Worm (Caenorhabditis elegans) whole organism, L3 larva: ENCODE data around the gene clec-222.

Experiments
- R02D3.7 ChIP-seq: fragments of 150-350 bp; optimal IDR thresholded peaks from 2 replicates; lab custom pipeline; 2014; ENCODE audit warnings: missing biosample characterization, missing genetic modification characterization
- ZK546.5 ChIP-seq: sonication (generic microtip); optimal IDR thresholded peaks from 2 replicates; lab custom pipeline; 2017; ENCODE audit warnings: missing biosample characterization, missing genetic modification characterization
- aly-2 ChIP-seq: fragments of 150-350 bp; optimal IDR thresholded peaks from 2 replicates; lab custom pipeline; 2014; ENCODE audit warnings: missing biosample characterization, missing genetic modification characterization
- ama-1 ChIP-seq: fragments of 150-350 bp; optimal IDR thresholded peaks from 2 replicates; lab custom pipeline; 2018
- ceh-16 ChIP-seq: sonication (generic microtip); optimal IDR thresholded peaks from 2 replicates; lab custom pipeline; 2017; ENCODE audit warnings: missing biosample characterization, missing genetic modification characterization
- ceh-82 ChIP-seq: fragments of 150-350 bp; optimal IDR thresholded peaks from 2 replicates; lab custom pipeline; 2014; ENCODE audit warnings: missing biosample characterization, missing genetic modification characterization
- ceh-9 ChIP-seq: sonication (generic microtip); optimal IDR thresholded peaks from 2 replicates; lab custom pipeline; 2018; ENCODE audit warnings: missing biosample characterization, missing genetic modification characterization
- daf-12 ChIP-seq: fragments of 150-350 bp; optimal IDR thresholded peaks from 2 replicates; lab custom pipeline; 2014; ENCODE audit warnings: missing biosample characterization, missing genetic modification reagents, missing genetic modification characterization
- egl-27 ChIP-seq: sonication (generic microtip); optimal IDR thresholded peaks from 4 replicates; lab custom pipeline; 2017; ENCODE audit warnings: missing biosample characterization, missing genetic modification reagents, missing genetic modification characterization
- elt-1 ChIP-seq: fragments of 150-350 bp; optimal IDR thresholded peaks from 2 replicates; lab custom pipeline; 2014; ENCODE audit warnings: missing biosample characterization, missing genetic modification characterization
- elt-2 ChIP-seq: sonication (generic microtip); optimal IDR thresholded peaks from 2 replicates; lab custom pipeline; 2016; ENCODE audit warnings: missing genetic modification reagents, mild to moderate bottlenecking, missing genetic modification characterization, missing compliant biosample characterization
- elt-3 ChIP-seq, 3 experiments: fragments of 150-350 bp in 1 of 3; sonication (generic microtip) in 2 of 3; optimal IDR thresholded peaks; 2 replicates in 2 of 3; 4 replicates in 1 of 3; lab custom pipeline; 2014 to 2017; ENCODE audit warnings: missing biosample characterization in 3 of 3, missing genetic modification characterization in 3 of 3
- eor-1 ChIP-seq, 2 experiments: fragments of 150-350 bp; optimal IDR thresholded peaks; 2 replicates each; lab custom pipeline; 2014 to 2018; ENCODE audit warnings: missing biosample characterization in 2 of 2, missing genetic modification characterization in 2 of 2
- fkh-10 ChIP-seq: sonication (generic microtip); optimal IDR thresholded peaks from 2 replicates; lab custom pipeline; 2017; ENCODE audit warnings: missing biosample characterization, missing genetic modification reagents, missing genetic modification characterization
- fkh-2 ChIP-seq: fragments of 150-350 bp; optimal IDR thresholded peaks from 2 replicates; lab custom pipeline; 2014; ENCODE audit warnings: missing biosample characterization, missing genetic modification reagents, missing genetic modification characterization
- jun-1 ChIP-seq: fragments of 150-350 bp; optimal IDR thresholded peaks from 2 replicates; lab custom pipeline; 2014; ENCODE audit warnings: missing biosample characterization, missing genetic modification reagents, missing genetic modification characterization
- lin-39 ChIP-seq: fragments of 150-350 bp; optimal IDR thresholded peaks from 2 replicates; lab custom pipeline; 2018; ENCODE audit warnings: missing biosample characterization, missing genetic modification reagents, missing genetic modification characterization
- lsy-12 ChIP-seq: sonication (generic microtip); optimal IDR thresholded peaks from 2 replicates; lab custom pipeline; 2016; ENCODE audit warnings: mild to moderate bottlenecking, missing genetic modification characterization, missing compliant biosample characterization
- nfya-1 ChIP-seq: sonication (generic microtip); optimal IDR thresholded peaks from 2 replicates; lab custom pipeline; 2017; ENCODE audit warnings: missing genetic modification characterization, mild to moderate bottlenecking, missing compliant biosample characterization, antibody characterized with exemption, moderate library complexity; ENCODE audit not compliant: insufficient read depth
- nhr-11 ChIP-seq: fragments of 150-350 bp; optimal IDR thresholded peaks from 2 replicates; lab custom pipeline; 2014; ENCODE audit warnings: missing biosample characterization, missing genetic modification characterization
- nhr-12 ChIP-seq: fragments of 150-350 bp; optimal IDR thresholded peaks from 2 replicates; lab custom pipeline; 2014; ENCODE audit warnings: missing biosample characterization, missing genetic modification characterization
- nhr-23 ChIP-seq: fragments of 150-350 bp; optimal IDR thresholded peaks from 2 replicates; lab custom pipeline; 2014; ENCODE audit warnings: missing biosample characterization, missing genetic modification reagents, missing genetic modification characterization
- nhr-237 ChIP-seq: fragments of 150-350 bp; optimal IDR thresholded peaks from 2 replicates; lab custom pipeline; 2014; ENCODE audit warnings: missing biosample characterization, missing genetic modification characterization
- nhr-43 ChIP-seq: sonication (generic microtip); optimal IDR thresholded peaks from 2 replicates; lab custom pipeline; 2016; ENCODE audit warnings: mild to moderate bottlenecking, missing genetic modification characterization, missing compliant biosample characterization; ENCODE audit not compliant: poor library complexity, severe bottlenecking
- nhr-67 ChIP-seq: fragments of 150-350 bp; optimal IDR thresholded peaks from 2 replicates; lab custom pipeline; 2014; ENCODE audit warnings: missing biosample characterization, missing genetic modification characterization
- nhr-76 ChIP-seq: fragments of 150-350 bp; sonication (generic microtip); optimal IDR thresholded peaks from 5 replicates; lab custom pipeline; 2014; ENCODE audit warnings: missing biosample characterization, missing genetic modification characterization
- nhr-77 ChIP-seq: fragments of 150-350 bp; optimal IDR thresholded peaks from 2 replicates; lab custom pipeline; 2014; ENCODE audit warnings: missing biosample characterization, missing genetic modification characterization
- pha-4 ChIP-seq: fragments of 150-350 bp; optimal IDR thresholded peaks from 2 replicates; lab custom pipeline; 2014; ENCODE audit warnings: missing biosample characterization, missing genetic modification reagents, missing genetic modification characterization
- pqm-1 ChIP-seq: fragments of 150-350 bp; optimal IDR thresholded peaks from 2 replicates; lab custom pipeline; 2017; ENCODE audit warnings: missing biosample characterization, missing genetic modification characterization, inconsistent platforms
- sea-2 ChIP-seq: fragments of 150-350 bp; sonication (generic microtip); optimal IDR thresholded peaks from 4 replicates; lab custom pipeline; 2014; ENCODE audit warnings: missing biosample characterization, missing genetic modification reagents, missing genetic modification characterization
- skn-1 ChIP-seq: fragments of 150-350 bp; optimal IDR thresholded peaks from 2 replicates; lab custom pipeline; 2014; ENCODE audit warnings: missing biosample characterization, missing genetic modification characterization
- unc-39 ChIP-seq: sonication (generic microtip); optimal IDR thresholded peaks from 4 replicates; lab custom pipeline; 2017; ENCODE audit warnings: missing biosample characterization, missing genetic modification characterization
- unc-62 ChIP-seq: fragments of 150-350 bp; sonication (generic microtip); optimal IDR thresholded peaks from 4 replicates; lab custom pipeline; 2014; ENCODE audit warnings: missing biosample characterization, missing genetic modification reagents, missing genetic modification characterization
- zag-1 ChIP-seq: fragments of 150-350 bp; optimal IDR thresholded peaks from 2 replicates; lab custom pipeline; 2014; ENCODE audit warnings: missing biosample characterization, missing genetic modification characterization
- ztf-11 ChIP-seq: fragments of 150-350 bp; optimal IDR thresholded peaks from 2 replicates; lab custom pipeline; 2014; ENCODE audit warnings: missing biosample characterization, missing genetic modification characterization

clec-222 gene

ce11 chrV:11298632-11299031 lies 27.5 kb downstream of the clec-222 start, which contains the start of gene T03F7.5:
T03F7.5 (minus strand) TSS chrV:11298732.
- TF ChIP-seq fkh-10 (GFP tag; lab: Kevin White, UChicago) = no peak
- TF ChIP-seq nhr-43 (tag; lab: Kevin White, UChicago) = no peak
- no peak for TF ChIP-seq nhr-76 (tag; lab: Kevin White, UChicago)
- TF ChIP-seq elt-1 (tag; lab: Kevin White, UChicago) = no peak
- no peak for TF ChIP-seq unc-62 (GFP tag; lab: Kevin White, UChicago)
- no peak for TF ChIP-seq sea-2 (GFP tag; lab: Kevin White, UChicago)
- no peak for TF ChIP-seq pha-4 (tag; lab: Kevin White, UChicago)
- no peak for TF ChIP-seq nhr-12 (tag; lab: Kevin White, UChicago)
- no peak for TF ChIP-seq R02D3.7 (tag; lab: Kevin White, UChicago)
- TF ChIP-seq lin-39 (tag; lab: Kevin White, UChicago) = no peak
- no peak for TF ChIP-seq ceh-82
- no peak for TF ChIP-seq ceh-9 (tag; lab: Kevin White, UChicago)
- no peak for TF ChIP-seq skn-1 (tag; lab: Kevin White, UChicago)

DNA sequence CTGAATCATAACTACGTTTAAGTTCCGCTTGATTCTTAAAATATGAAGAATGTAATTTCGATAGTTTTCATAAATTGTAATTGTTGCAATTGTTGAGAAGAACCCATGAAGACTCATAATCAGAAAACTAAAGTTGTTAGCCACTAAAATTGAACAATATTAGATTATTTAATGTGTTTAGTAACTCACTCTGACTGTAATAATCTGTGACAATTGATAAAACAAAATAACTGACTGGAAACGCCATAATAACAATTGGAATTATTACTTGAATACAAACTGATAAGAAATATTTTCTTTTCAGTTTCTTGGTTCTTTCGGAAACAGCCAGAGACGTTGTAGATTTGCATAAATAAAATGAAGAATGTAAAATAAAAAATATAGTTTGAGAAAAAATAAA lies 28.3 kb downstream of the clec-222 start:
- no peak for TF ChIP-seq nhr-237 (tag; lab: Kevin White, UChicago)
- no peak for TF ChIP-seq lin-39 (tag; lab: Kevin White, UChicago)
- TF ChIP-seq unc-62 (GFP tag; lab: Kevin White, UChicago) = no peak
- no peak for TF ChIP-seq lsy-12 (tag; lab: Kevin White, UChicago)
- no peak for TF ChIP-seq pqm-1 (tag; lab: Kevin White, UChicago)
- TF ChIP-seq ceh-82 = no peak
- TF ChIP-seq ama-1 = no peak
- TF ChIP-seq nhr-43 (tag; lab: Kevin White, UChicago) = no peak
- no peak for TF ChIP-seq nhr-11 (tag; lab: Kevin White, UChicago)
- no peak for TF ChIP-seq elt-3 (tag; optimal IDR thresholded peaks at IDR 0.05; lab: Kevin White, UChicago)
- no peak for TF ChIP-seq nhr-77 (tag; lab: Kevin White, UChicago)
- no peak for TF ChIP-seq ztf-11 (tag; lab: Kevin White, UChicago)
- no peak for TF ChIP-seq eor-1 (tag; optimal IDR thresholded peaks at IDR 0.05; lab: Kevin White, UChicago)
- TF ChIP-seq nhr-76 (tag; lab: Kevin White, UChicago) = no peak
- TF ChIP-seq ceh-16 (tag; lab: Kevin White, UChicago) = no peak
- no peak for TF ChIP-seq ZK546.5 (tag; lab: Kevin White, UChicago)
- no peak for TF ChIP-seq jun-1 (tag; lab: Kevin White, UChicago)
- TF ChIP-seq elt-1 (tag; lab: Kevin White, UChicago) = no peak
- no peak for TF ChIP-seq unc-39 (tag; lab: Kevin White, UChicago)

DNA sequence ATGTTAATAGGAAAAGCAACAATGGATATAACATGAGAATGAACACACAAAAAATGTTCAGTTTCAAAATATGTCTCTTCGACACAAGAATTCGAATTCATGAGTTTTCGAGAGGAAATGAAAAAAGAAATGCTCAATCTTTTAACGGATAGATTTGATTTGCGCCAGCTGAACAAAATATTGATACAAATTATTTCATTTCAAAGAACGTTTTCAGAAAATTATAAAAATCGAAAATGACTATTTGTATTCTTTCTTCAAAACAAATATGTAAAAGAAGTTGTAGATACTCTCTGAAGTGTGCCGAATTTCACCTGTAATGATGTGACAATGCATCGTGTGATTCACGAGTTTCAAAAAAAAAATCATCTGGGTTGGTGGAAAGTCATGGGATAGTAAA lies 29.4 kb downstream of the clec-222 start, which contains the start of gene srh-47:
srh-47 (minus strand) TSS at position 101 of the 400 bp plus-strand sequence.
- TF ChIP-seq ztf-11 (tag; lab: Kevin White, UChicago) = no peak
- TF ChIP-seq pqm-1 (tag; lab: Kevin White, UChicago) = no peak
- no peak for TF ChIP-seq nhr-67
- no peak for TF ChIP-seq nhr-76 (tag; lab: Kevin White, UChicago)
- no peak for TF ChIP-seq fkh-10 (GFP tag; lab: Kevin White, UChicago)
- no peak for TF ChIP-seq zag-1
- no peak for TF ChIP-seq nhr-11 (tag; lab: Kevin White, UChicago)
- TF ChIP-seq jun-1 (tag; lab: Kevin White, UChicago) = no peak
- no peak for TF ChIP-seq R02D3.7 (tag; lab: Kevin White, UChicago)
- no peak for TF ChIP-seq lin-39 (tag; lab: Kevin White, UChicago)
- no peak for TF ChIP-seq egl-27 (tag; lab: Kevin White, UChicago)
- TF ChIP-seq elt-2 (tag; lab: Kevin White, UChicago) = no peak
- no peak for TF ChIP-seq elt-3 (tag; optimal IDR thresholded peaks at IDR 0.05; lab: Kevin White, UChicago)
- no peak for TF ChIP-seq ZK546.5 (tag; lab: Kevin White, UChicago)
- no peak for TF ChIP-seq nhr-43 (tag; lab: Kevin White, UChicago)
- no peak for TF ChIP-seq skn-1 (tag; lab: Kevin White, UChicago)
- TF ChIP-seq eor-1 (tag; optimal IDR thresholded peaks at IDR 0.05; lab: Kevin White, UChicago) = no peak
- no peak for TF ChIP-seq fkh-2 (tag; lab: Kevin White, UChicago)

DNA sequence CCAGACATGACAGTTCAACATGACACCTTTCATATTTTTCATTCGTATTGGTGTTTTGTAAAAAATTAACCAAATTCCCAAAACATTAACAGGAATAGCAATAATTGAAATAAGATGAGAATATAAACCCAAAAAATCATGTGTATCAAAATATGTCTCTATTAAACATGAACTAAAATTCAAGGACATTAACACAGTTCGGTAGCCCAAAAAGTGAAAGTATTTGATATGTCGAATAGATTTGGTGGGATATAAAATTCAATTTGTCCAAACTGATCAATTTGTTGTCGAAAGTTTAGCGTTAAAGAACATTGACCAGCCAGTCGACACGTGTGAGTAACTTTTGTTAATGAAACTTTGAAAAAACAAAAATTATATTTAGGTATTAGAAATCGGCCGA lies 31.5 kb downstream of the clec-222 start, which contains the start of gene srh-46:
srh-46 (minus strand) TSS at position 189 of the 400 bp plus-strand sequence.
- TF ChIP-seq nhr-23 (no peak), pha-4 (tag; lab: Kevin White, UChicago) (no peak), unc-39 (tag; lab: Kevin White, UChicago) (no peak), ceh-16 (tag; lab: Kevin White, UChicago) (no peak), daf-12 (tag; lab: Kevin White, UChicago) (no peak), aly-2 (no peak), zag-1 (no peak), ZK546.5 (tag; lab: Kevin White, UChicago) (no peak), unc-62 (GFP tag; lab: Kevin White, UChicago) (no peak), elt-1 (tag; lab: Kevin White, UChicago) (no peak), nfya-1 (no peak)
